Worm (Caenorhabditis elegans) whole organism, young adult: ENCODE results near the gene srg-34.

Experiments
- B0035.1 ChIP-seq: sonication (generic microtip); optimal IDR thresholded peaks from 2 replicates; lab custom pipeline; 2016; ENCODE audit warnings: missing genetic modification characterization, mild to moderate bottlenecking, missing compliant biosample characterization, missing genotype, missing genetic modification reagents
- K12H6.12 ChIP-seq: fragments of 200-800 bp; sonication (Bioruptor generic); optimal IDR thresholded peaks from 2 replicates; lab custom pipeline; 2018; ENCODE audit warnings: mild to moderate bottlenecking, missing genetic modification characterization, missing compliant biosample characterization
- Y53G8AR.9 ChIP-seq: fragments of 200-800 bp; sonication (Bioruptor generic); conservative IDR thresholded peaks from 2 replicates; pipeline ENCODE4 v1.3.6; 2022; ENCODE audit warnings: missing genetic modification reagents, missing genetic modification characterization, missing compliant biosample characterization
- Y95B8A.8 ChIP-seq: fragments of 200-800 bp; sonication (Bioruptor generic); IDR thresholded peaks from 2 replicates; pipeline ENCODE4 v1.3.6; 2022; ENCODE audit warnings: missing genetic modification reagents, missing genetic modification characterization, missing compliant biosample characterization
- athp-1 ChIP-seq: sonication (generic microtip); optimal IDR thresholded peaks from 2 replicates; lab custom pipeline; 2017; ENCODE audit warnings: mild to moderate bottlenecking, missing genetic modification characterization, missing compliant biosample characterization
- attf-5 ChIP-seq: fragments of 200-800 bp; sonication (Bioruptor generic); optimal IDR thresholded peaks from 2 replicates; lab custom pipeline; 2018; ENCODE audit warnings: mild to moderate bottlenecking, missing genetic modification characterization, missing compliant biosample characterization
- bed-2 ChIP-seq: fragments of 200-800 bp; sonication (Bioruptor generic); IDR thresholded peaks from 2 replicates; pipeline ENCODE4 v1.3.6; 2022; ENCODE audit warnings: missing genetic modification reagents, missing genetic modification characterization, missing compliant biosample characterization
- ccch-3 ChIP-seq: fragments of 200-800 bp; sonication (Bioruptor generic); optimal IDR thresholded peaks from 2 replicates; lab custom pipeline; 2018; ENCODE audit warnings: mild to moderate bottlenecking, missing genetic modification characterization, missing compliant biosample characterization
- ceh-91 ChIP-seq: fragments of 200-800 bp; sonication (Bioruptor generic); IDR thresholded peaks from 2 replicates; pipeline ENCODE4 v1.3.6; 2022; ENCODE audit warnings: missing genetic modification reagents, missing genetic modification characterization, missing compliant biosample characterization
- chd-7 ChIP-seq: sonication (generic microtip); optimal IDR thresholded peaks from 2 replicates; lab custom pipeline; 2016; ENCODE audit warnings: mild to moderate bottlenecking, missing genetic modification characterization, moderate library complexity, missing compliant biosample characterization
- dox-1 ChIP-seq: fragments of 200-800 bp; sonication (Bioruptor generic); IDR thresholded peaks from 2 replicates; pipeline ENCODE4 v1.3.6; 2022; ENCODE audit warnings: missing genetic modification reagents, missing genetic modification characterization, missing compliant biosample characterization
- dpl-1 ChIP-seq: fragments of 150-350 bp; optimal IDR thresholded peaks from 2 replicates; lab custom pipeline; 2014; ENCODE audit warnings: missing biosample characterization, missing genetic modification reagents, missing genetic modification characterization
- efl-1 ChIP-seq: fragments of 150-350 bp; optimal IDR thresholded peaks from 2 replicates; lab custom pipeline; 2014; ENCODE audit warnings: missing biosample characterization, missing genetic modification reagents, missing genetic modification characterization
- ekl-4 ChIP-seq: fragments of 200-800 bp; sonication (Bioruptor generic); IDR thresholded peaks from 2 replicates; pipeline ENCODE4 v1.3.6; 2022; ENCODE audit warnings: missing genetic modification reagents, missing genetic modification characterization, missing compliant biosample characterization
- fkh-3 ChIP-seq: sonication (generic microtip); optimal IDR thresholded peaks from 2 replicates; lab custom pipeline; 2016; ENCODE audit warnings: mild to moderate bottlenecking, missing genetic modification characterization, missing compliant biosample characterization
- gei-17 ChIP-seq: fragments of 200-800 bp; sonication (Bioruptor generic); optimal IDR thresholded peaks from 2 replicates; lab custom pipeline; 2018; ENCODE audit warnings: mild to moderate bottlenecking, missing genetic modification characterization, missing compliant biosample characterization
- hsf-1 ChIP-seq: fragments of 200-800 bp; sonication (Bioruptor generic); IDR thresholded peaks from 2 replicates; pipeline ENCODE4 v1.3.6; 2022; ENCODE audit warnings: missing genetic modification reagents, missing genetic modification characterization, missing compliant biosample characterization
- let-607 ChIP-seq, 2 experiments: fragments of 200-800 bp in 1 of 2; sonication (Bioruptor generic) in 1 of 2; sonication (generic microtip) in 1 of 2; optimal IDR thresholded peaks; 2 replicates each; lab custom pipeline; 2016 to 2018; ENCODE audit warnings: mild to moderate bottlenecking in 2 of 2, missing compliant biosample characterization in 2 of 2, missing genetic modification characterization in 2 of 2, moderate library complexity in 2 of 2, missing genotype in 1 of 2
- lin-26 ChIP-seq: fragments of 200-800 bp; sonication (Bioruptor generic); IDR thresholded peaks from 2 replicates; pipeline ENCODE4 v1.3.6; 2022; ENCODE audit warnings: missing genetic modification reagents, missing genetic modification characterization, missing compliant biosample characterization
- mes-4 ChIP-seq: sonication (generic microtip); optimal IDR thresholded peaks from 2 replicates; lab custom pipeline; 2016; ENCODE audit warnings: missing genotype, missing genetic modification characterization, missing compliant biosample characterization
- nfyb-1 ChIP-seq: fragments of 200-800 bp; sonication (Bioruptor generic); IDR thresholded peaks from 2 replicates; pipeline ENCODE4 v1.3.6; 2022; ENCODE audit warnings: missing genetic modification reagents, missing genetic modification characterization, missing compliant biosample characterization
- nhr-27 ChIP-seq: fragments of 200-800 bp; sonication (Bioruptor generic); optimal IDR thresholded peaks from 2 replicates; lab custom pipeline; 2018; ENCODE audit warnings: mild to moderate bottlenecking, missing genetic modification characterization, moderate library complexity, missing compliant biosample characterization
- nhr-80 ChIP-seq: sonication (generic microtip); optimal IDR thresholded peaks from 2 replicates; lab custom pipeline; 2016; ENCODE audit warnings: missing genetic modification characterization, missing compliant biosample characterization
- nhr-90 ChIP-seq: sonication (generic microtip); optimal IDR thresholded peaks from 2 replicates; lab custom pipeline; 2016; ENCODE audit warnings: missing genotype, mild to moderate bottlenecking, missing genetic modification characterization, missing compliant biosample characterization
- snpc-1.3 ChIP-seq: sonication (generic microtip); optimal IDR thresholded peaks from 2 replicates; lab custom pipeline; 2017; ENCODE audit warnings: missing genetic modification characterization, mild to moderate bottlenecking, missing compliant biosample characterization, antibody characterized with exemption, moderate library complexity, missing genotype, missing genetic modification reagents; ENCODE audit not compliant: insufficient read depth
- snpc-4 ChIP-seq, 5 experiments: fragments of 150-350 bp in 1 of 5; sonication (generic microtip) in 4 of 5; optimal IDR thresholded peaks; 2 replicates each; lab custom pipeline; 2014 to 2018; ENCODE audit warnings: missing genetic modification characterization in 5 of 5, missing biosample characterization in 3 of 5, antibody characterized with exemption in 2 of 5, mild to moderate bottlenecking in 2 of 5, missing compliant biosample characterization in 2 of 5, missing genotype in 2 of 5, moderate library complexity in 2 of 5, missing genetic modification reagents in 1 of 5
- tbp1 ChIP-seq: fragments of 200-800 bp; sonication (Bioruptor generic); optimal IDR thresholded peaks from 2 replicates; lab custom pipeline; 2018; ENCODE audit warnings: mild to moderate bottlenecking, missing genetic modification characterization, missing compliant biosample characterization
- unc-130 ChIP-seq: sonication (generic microtip); optimal IDR thresholded peaks from 2 replicates; lab custom pipeline; 2016; ENCODE audit warnings: missing genetic modification reagents, missing genetic modification characterization, missing compliant biosample characterization
- unc-62 ChIP-seq: fragments of 150-350 bp; optimal IDR thresholded peaks from 2 replicates; lab custom pipeline; 2014; ENCODE audit warnings: missing biosample characterization, missing genetic modification reagents, missing genetic modification characterization
- zim-3 ChIP-seq: sonication (generic microtip); optimal IDR thresholded peaks from 2 replicates; lab custom pipeline; 2017; ENCODE audit warnings: mild to moderate bottlenecking, missing genetic modification characterization, moderate library complexity, missing compliant biosample characterization
- ztf-18 ChIP-seq: sonication (generic microtip); optimal IDR thresholded peaks from 2 replicates; lab custom pipeline; 2016; ENCODE audit warnings: missing genotype, mild to moderate bottlenecking, missing genetic modification characterization, missing compliant biosample characterization

srg-34 gene

DNA sequence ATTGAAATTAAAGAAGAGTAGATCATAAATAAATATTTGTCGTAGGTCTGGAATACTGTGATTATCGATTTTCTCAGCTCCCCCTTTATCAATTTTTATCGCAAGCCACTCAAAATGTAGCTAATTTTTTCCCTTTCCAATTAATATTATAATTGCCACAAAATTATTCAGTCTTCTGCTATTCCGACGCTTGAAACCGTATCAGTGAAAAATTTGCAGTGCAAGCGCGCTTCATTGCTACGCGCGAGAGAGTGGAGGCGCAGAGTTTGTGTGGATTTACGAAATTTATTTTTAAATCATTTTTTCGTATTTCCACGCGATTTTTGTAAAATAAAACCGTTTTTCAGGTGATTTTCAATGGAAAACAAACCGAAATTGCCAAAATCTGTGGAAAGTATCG, 31.1 kb downstream of the srg-34 start, which contains the start of gene ints-5 (continued):
- no peak for TF ChIP-seq nhr-27 (tag; lab: Kevin White, UChicago)
- no peak for TF ChIP-seq dox-1 (GFP tag; lab: Robert Waterston, UW)
- TF ChIP-seq zim-3 (tag; lab: Kevin White, UChicago), result no peak
- TF ChIP-seq bed-2 (GFP tag; lab: Robert Waterston, UW), result no peak
- no peak for TF ChIP-seq fkh-3 (tag; lab: Kevin White, UChicago)
- TF ChIP-seq ekl-4 (GFP tag; lab: Robert Waterston, UW), result no peak
- peak; percentile 38 for TF ChIP-seq K12H6.12 (tag; lab: Kevin White, UChicago)
- TF ChIP-seq efl-1 (GFP tag; lab: Kevin White, UChicago), result peak; percentile 49
- no peak for TF ChIP-seq dpl-1 (GFP tag; lab: Kevin White, UChicago)
- no peak for TF ChIP-seq unc-62 (GFP tag; lab: Kevin White, UChicago)
- TF ChIP-seq snpc-4 (GFP tag; optimal IDR thresholded peaks at IDR 0.05; lab: Kevin White, UChicago), result no peak
- TF ChIP-seq snpc-4 (tag; optimal IDR thresholded peaks at IDR 0.05; lab: Kevin White, UChicago), result peak in 1 of 4 experiments; percentile 55
- TF ChIP-seq Y53G8AR.9, result no peak
- no peak for TF ChIP-seq nfyb-1 (GFP tag; lab: Robert Waterston, UW)
- peak; percentile 59 for TF ChIP-seq attf-5

DNA sequence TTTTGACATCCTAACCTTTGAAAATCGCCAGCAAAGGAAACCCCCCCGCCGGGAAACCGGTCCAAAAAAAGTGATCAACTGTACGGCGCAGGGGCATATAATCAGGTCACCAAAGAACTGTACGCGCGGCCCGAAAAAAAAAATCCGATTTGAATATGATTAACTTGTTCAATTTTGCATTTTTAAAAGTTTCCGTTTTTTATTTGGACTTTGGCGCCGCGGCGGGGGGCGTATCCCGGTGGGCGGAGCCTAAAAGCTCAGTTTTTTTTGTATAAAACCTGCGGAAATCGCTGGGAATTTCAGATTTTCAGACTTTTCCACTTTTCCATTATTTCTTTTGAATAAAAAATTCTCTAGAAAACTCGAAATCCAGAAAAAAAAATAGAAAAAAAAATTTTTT, 40.2 kb downstream of the srg-34 start, which contains the start of gene hmit-1.2:
TSS of gene hmit-1.2 (plus strand) at position 301 of the 400 bp plus-strand sequence.
- no peak for TF ChIP-seq Y95B8A.8
- TF ChIP-seq unc-62 (GFP tag; lab: Kevin White, UChicago), result no peak
- no peak for TF ChIP-seq hsf-1 (GFP tag; lab: Robert Waterston, UW)
- no peak for TF ChIP-seq zim-3 (tag; lab: Kevin White, UChicago)
- TF ChIP-seq snpc-1.3, result no peak
- TF ChIP-seq ceh-91, result no peak
- TF ChIP-seq nhr-90 (tag; lab: Kevin White, UChicago), result no peak
- TF ChIP-seq unc-130, result no peak
- TF ChIP-seq B0035.1, result no peak
- no peak for TF ChIP-seq lin-26 (GFP tag; lab: Robert Waterston, UW)
- TF ChIP-seq ccch-3 (GFP tag; lab: Kevin White, UChicago), result no peak
- no peak for TF ChIP-seq let-607 (tag; optimal IDR thresholded peaks at IDR 0.05; lab: Kevin White, UChicago)
- no peak for TF ChIP-seq gei-17
- no peak for TF ChIP-seq chd-7
- TF ChIP-seq efl-1 (GFP tag; lab: Kevin White, UChicago), result no peak
- TF ChIP-seq mes-4 (tag; lab: Kevin White, UChicago), result no peak

DNA sequence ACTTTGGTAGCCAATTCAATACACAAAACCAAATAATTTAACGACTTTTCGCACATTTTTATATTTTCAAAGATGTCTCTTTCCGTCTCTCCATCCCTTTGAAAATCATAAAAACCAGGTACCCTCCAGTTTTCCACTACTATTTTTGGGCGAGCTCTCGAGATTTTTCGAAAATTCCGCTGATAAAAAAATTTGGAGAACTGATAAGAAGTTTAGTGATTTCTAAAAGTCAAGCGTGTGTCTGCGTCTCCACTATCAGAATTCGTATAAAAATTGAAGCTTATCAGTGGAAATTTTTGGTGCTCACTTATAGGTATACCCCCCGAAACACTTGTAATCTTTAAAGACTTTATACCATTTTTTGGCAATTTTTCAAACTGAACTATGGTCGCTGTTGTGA, 48.2 kb downstream of the srg-34 start, which contains the start of gene hmit-1.1:
TSS of gene hmit-1.1 (plus strand) at position 294 of the 400 bp plus-strand sequence.
- no peak for TF ChIP-seq ztf-18
- peak; percentile 68 for TF ChIP-seq nhr-80 (tag; lab: Kevin White, UChicago)
- TF ChIP-seq tbp1 (GFP tag; lab: Kevin White, UChicago), result no peak
- no peak for TF ChIP-seq athp-1 (tag; lab: Kevin White, UChicago)
- peak; percentile 52; the same call in 1 of the 2 replicates for TF ChIP-seq nfyb-1 (GFP tag; lab: Robert Waterston, UW)
- TF ChIP-seq, all 124 proteins: peak for 2
